Fruit fly (Drosophila melanogaster) whole organism, embryonic: ENCODE measurements around the gene Lcp65Ab1.

Experiments used
- ATbp ChIP-seq: fragments of 200-800 bp; sonication (Bioruptor generic); optimal IDR thresholded peaks from 2 replicates; lab custom pipeline; 2017; ENCODE audit warnings: missing biosample characterization, mild to moderate bottlenecking, missing genetic modification characterization, missing genetic modification reagents
- CG1024 ChIP-seq: fragments of 200-800 bp; sonication (Bioruptor generic); IDR thresholded peaks from 2 replicates; pipeline ENCODE4 v1.3.6; 2022; ENCODE audit warnings: missing biosample characterization, missing genetic modification characterization
- CG11560 ChIP-seq: fragments of 200-800 bp; sonication (Bioruptor generic); IDR thresholded peaks from 3 replicates; pipeline ENCODE4 v1.3.6; 2022; ENCODE audit warnings: missing biosample characterization, missing genetic modification characterization
- CG11723 ChIP-seq: fragments of 200-800 bp; sonication (Bioruptor generic); optimal IDR thresholded peaks from 2 replicates; lab custom pipeline; 2017; ENCODE audit warnings: missing biosample characterization, mild to moderate bottlenecking, missing genetic modification characterization
- CG17829 ChIP-seq: fragments of 200-800 bp; optimal IDR thresholded peaks from 2 replicates; lab custom pipeline; 2019; ENCODE audit warnings: missing biosample characterization, mild to moderate bottlenecking, missing genetic modification characterization, moderate library complexity
- CG18476 ChIP-seq: fragments of 200-800 bp; sonication (Bioruptor generic); optimal IDR thresholded peaks from 2 replicates; lab custom pipeline; 2016; ENCODE audit warnings: missing biosample characterization, mild to moderate bottlenecking, missing genetic modification characterization
- CG2199 ChIP-seq: fragments of 200-800 bp; sonication (Bioruptor generic); IDR thresholded peaks from 3 replicates; pipeline ENCODE4 v1.3.6; 2022; ENCODE audit warnings: missing biosample characterization, missing genetic modification characterization
- CG3407 ChIP-seq: fragments of 200-800 bp; sonication (Bioruptor generic); optimal IDR thresholded peaks from 2 replicates; lab custom pipeline; 2018; ENCODE audit warnings: missing biosample characterization, mild to moderate bottlenecking, missing genetic modification characterization
- CG4617 ChIP-seq: fragments of 200-800 bp; sonication (Bioruptor generic); optimal IDR thresholded peaks from 3 replicates; lab custom pipeline; 2016; ENCODE audit warnings: missing biosample characterization, missing genetic modification characterization, borderline replicate concordance
- CG5180 ChIP-seq: fragments of 200-800 bp; sonication (Bioruptor generic); optimal IDR thresholded peaks from 3 replicates; lab custom pipeline; 2017; ENCODE audit warnings: missing biosample characterization, missing genetic modification characterization, mild to moderate bottlenecking, moderate library complexity, missing genetic modification reagents
- CG5245 ChIP-seq: fragments of 200-800 bp; sonication (Bioruptor generic); optimal IDR thresholded peaks from 3 replicates; lab custom pipeline; 2016; ENCODE audit warnings: missing biosample characterization, missing genetic modification characterization
- CG8359 ChIP-seq: fragments of 200-800 bp; sonication (Bioruptor generic); optimal IDR thresholded peaks from 2 replicates; lab custom pipeline; 2017; ENCODE audit warnings: missing biosample characterization, mild to moderate bottlenecking, missing genetic modification characterization, borderline replicate concordance
- CG8924 ChIP-seq: fragments of 200-800 bp; optimal IDR thresholded peaks from 3 replicates; lab custom pipeline; 2019; ENCODE audit warnings: missing biosample characterization, mild to moderate bottlenecking, missing genetic modification characterization, moderate library complexity
- D ChIP-seq, 2 experiments: fragments of 200-800 bp in 1 of 2; fragments of >200 bp in 1 of 2; sonication (Bioruptor generic) in 1 of 2; optimal IDR thresholded peaks; 2 replicates in 1 of 2; 3 replicates in 1 of 2; lab custom pipeline; 2017; ENCODE audit warnings: mild to moderate bottlenecking in 1 of 2, missing biosample characterization in 1 of 2, missing genetic modification characterization in 1 of 2, missing genetic modification reagents in 1 of 2
- H2.0 ChIP-seq: fragments of 200-800 bp; sonication (Bioruptor generic); IDR thresholded peaks from 2 replicates; pipeline ENCODE4 v1.3.6; 2022; ENCODE audit warnings: missing biosample characterization, missing genetic modification characterization
- HLHmδ ChIP-seq: fragments of 200-800 bp; sonication (Bioruptor generic); optimal IDR thresholded peaks from 2 replicates; lab custom pipeline; 2018; ENCODE audit warnings: missing biosample characterization, mild to moderate bottlenecking, missing genetic modification characterization, moderate library complexity
- Hey ChIP-seq: fragments of 200-800 bp; sonication (Bioruptor generic); optimal IDR thresholded peaks from 3 replicates; lab custom pipeline; 2018; ENCODE audit warnings: missing biosample characterization, mild to moderate bottlenecking, missing genetic modification characterization
- Max ChIP-seq: fragments of 200-800 bp; sonication (Bioruptor generic); optimal IDR thresholded peaks from 2 replicates; lab custom pipeline; 2016; ENCODE audit warnings: missing biosample characterization, mild to moderate bottlenecking, missing genetic modification characterization
- Optix ChIP-seq: fragments of 200-800 bp; sonication (Bioruptor generic); IDR thresholded peaks from 3 replicates; pipeline ENCODE4 v1.3.6; 2022; ENCODE audit warnings: missing biosample characterization, missing genetic modification characterization
- Trl ChIP-seq, 3 experiments: fragments of >200 bp in 2 of 3; fragments of 200-800 bp in 1 of 3; sonication (Bioruptor generic) in 1 of 3; optimal IDR thresholded peaks; 2 replicates in 1 of 3; 3 replicates in 2 of 3; lab custom pipeline; 2016 to 2017; ENCODE audit warnings: missing biosample characterization in 1 of 3, missing genetic modification characterization in 1 of 3
- Xbp1 ChIP-seq: fragments of 200-800 bp; sonication (Bioruptor generic); optimal IDR thresholded peaks from 3 replicates; lab custom pipeline; 2016; ENCODE audit warnings: missing biosample characterization, mild to moderate bottlenecking, missing genetic modification characterization
- ab ChIP-seq: fragments of 200-800 bp; sonication (Bioruptor generic); optimal IDR thresholded peaks from 2 replicates; lab custom pipeline; 2016; ENCODE audit warnings: missing biosample characterization, missing genetic modification characterization
- amos ChIP-seq: fragments of 200-800 bp; sonication (Bioruptor generic); IDR thresholded peaks from 2 replicates; pipeline ENCODE4 v1.3.6; 2022; ENCODE audit warnings: missing biosample characterization, missing genetic modification characterization; ENCODE audit not compliant: partially characterized antibody
- aop ChIP-seq: fragments of 200-800 bp; sonication (Bioruptor generic); IDR thresholded peaks from 2 replicates; pipeline ENCODE4 v1.3.6; 2022; ENCODE audit warnings: missing biosample characterization, missing genetic modification characterization
- az2 ChIP-seq: fragments of 200-800 bp; sonication (Bioruptor generic); optimal IDR thresholded peaks from 3 replicates; lab custom pipeline; 2016; ENCODE audit warnings: missing biosample characterization, missing genetic modification characterization
- btn ChIP-seq: fragments of 200-800 bp; sonication (Bioruptor generic); optimal IDR thresholded peaks from 2 replicates; lab custom pipeline; 2016; ENCODE audit warnings: missing biosample characterization, missing genetic modification characterization
- cad ChIP-seq: fragments of >200 bp; optimal IDR thresholded peaks from 2 replicates; lab custom pipeline; 2017; ENCODE audit warnings: missing biosample characterization, missing genetic modification characterization
- corto ChIP-seq: fragments of 200-800 bp; sonication (Bioruptor generic); optimal IDR thresholded peaks from 2 replicates; lab custom pipeline; 2016; ENCODE audit warnings: missing biosample characterization, mild to moderate bottlenecking, missing genetic modification characterization, moderate library complexity
- crc ChIP-seq: fragments of 200-800 bp; sonication (Bioruptor generic); optimal IDR thresholded peaks from 2 replicates; lab custom pipeline; 2016; ENCODE audit warnings: missing biosample characterization, missing genetic modification characterization
- danr ChIP-seq: fragments of 200-800 bp; sonication (Bioruptor generic); IDR thresholded peaks from 2 replicates; pipeline ENCODE4 v1.3.6; 2022; ENCODE audit warnings: missing biosample characterization, missing genetic modification characterization
- dimm ChIP-seq: fragments of 200-800 bp; sonication (Bioruptor generic); IDR thresholded peaks from 2 replicates; pipeline ENCODE4 v1.3.6; 2022; ENCODE audit warnings: missing biosample characterization, missing genetic modification characterization
- dmrt99B ChIP-seq: fragments of 200-800 bp; sonication (Bioruptor generic); optimal IDR thresholded peaks from 2 replicates; lab custom pipeline; 2018; ENCODE audit warnings: missing biosample characterization, mild to moderate bottlenecking, missing genetic modification characterization, moderate library complexity
- dpn ChIP-seq, 2 experiments: fragments of 200-800 bp; sonication (Bioruptor generic); optimal IDR thresholded peaks; 3 replicates each; lab custom pipeline; 2016; ENCODE audit warnings: missing biosample characterization in 2 of 2, missing genetic modification characterization in 2 of 2
- eve ChIP-seq, 2 experiments: fragments of >200 bp; optimal IDR thresholded peaks; 2 replicates each; lab custom pipeline; 2017; ENCODE audit warnings: missing biosample characterization in 2 of 2, missing genetic modification characterization in 2 of 2
- gcm2 ChIP-seq: fragments of 200-800 bp; sonication (Bioruptor generic); optimal IDR thresholded peaks from 2 replicates; lab custom pipeline; 2016; ENCODE audit warnings: missing biosample characterization, missing genetic modification characterization
- gsb-n ChIP-seq: fragments of 200-800 bp; sonication (Bioruptor generic); optimal IDR thresholded peaks from 3 replicates; lab custom pipeline; 2018; ENCODE audit warnings: missing biosample characterization, mild to moderate bottlenecking, missing genetic modification characterization
- hkb ChIP-seq, 2 experiments: fragments of 200-800 bp in 1 of 2; fragments of >200 bp in 1 of 2; sonication (Bioruptor generic) in 1 of 2; IDR thresholded peaks in 1 of 2; optimal IDR thresholded peaks in 1 of 2; 2 replicates each; pipeline versions ENCODE4 v1.3.6 to Lab custom; 2017 to 2022; ENCODE audit warnings: missing biosample characterization in 1 of 2, missing genetic modification characterization in 1 of 2
- lbe ChIP-seq: fragments of 200-800 bp; sonication (Bioruptor generic); optimal IDR thresholded peaks from 2 replicates; lab custom pipeline; 2016; ENCODE audit warnings: missing biosample characterization, mild to moderate bottlenecking, missing genetic modification characterization
- mirr ChIP-seq: fragments of 200-800 bp; sonication (Bioruptor generic); optimal IDR thresholded peaks from 3 replicates; lab custom pipeline; 2018; ENCODE audit warnings: missing biosample characterization, mild to moderate bottlenecking, missing genetic modification characterization
- nmo ChIP-seq: fragments of 200-800 bp; sonication (Bioruptor generic); optimal IDR thresholded peaks from 2 replicates; lab custom pipeline; 2018; ENCODE audit warnings: missing biosample characterization, mild to moderate bottlenecking, missing genetic modification characterization, moderate library complexity
- phol ChIP-seq: fragments of 200-800 bp; sonication (Bioruptor generic); optimal IDR thresholded peaks from 3 replicates; lab custom pipeline; 2018; ENCODE audit warnings: missing biosample characterization, mild to moderate bottlenecking, missing genetic modification characterization, moderate library complexity
- ro ChIP-seq: fragments of 200-800 bp; sonication (Bioruptor generic); IDR thresholded peaks from 2 replicates; pipeline ENCODE4 v1.3.6; 2022; ENCODE audit warnings: missing biosample characterization, missing genetic modification characterization
- shn ChIP-seq: fragments of 200-800 bp; sonication (Bioruptor generic); optimal IDR thresholded peaks from 3 replicates; lab custom pipeline; 2016; ENCODE audit warnings: missing biosample characterization, missing genetic modification characterization
- sisA ChIP-seq: fragments of 200-800 bp; sonication (Bioruptor generic); IDR thresholded peaks from 2 replicates; pipeline ENCODE4 v1.3.6; 2022; ENCODE audit warnings: missing biosample characterization, missing genetic modification characterization
- tll ChIP-seq, 2 experiments: fragments of 200-800 bp in 1 of 2; fragments of >200 bp in 1 of 2; sonication (Bioruptor generic) in 1 of 2; optimal IDR thresholded peaks; 2 replicates each; lab custom pipeline; 2017 to 2019; ENCODE audit warnings: missing biosample characterization in 2 of 2, missing genetic modification characterization in 2 of 2, mild to moderate bottlenecking in 1 of 2, moderate library complexity in 1 of 2
- toy ChIP-seq: fragments of 200-800 bp; sonication (Bioruptor generic); IDR thresholded peaks from 2 replicates; pipeline ENCODE4 v1.3.6; 2022; ENCODE audit warnings: missing biosample characterization, missing genetic modification characterization
- trh ChIP-seq: fragments of 200-800 bp; sonication (Bioruptor generic); optimal IDR thresholded peaks from 2 replicates; lab custom pipeline; 2016; ENCODE audit warnings: missing biosample characterization, missing genetic modification characterization
- usp ChIP-seq: fragments of >200 bp; optimal IDR thresholded peaks from 2 replicates; lab custom pipeline; 2017; ENCODE audit warnings: missing biosample characterization, missing genetic modification characterization
- vnd ChIP-seq: fragments of 200-800 bp; sonication (Bioruptor generic); IDR thresholded peaks from 3 replicates; pipeline ENCODE4 v1.3.6; 2022; ENCODE audit warnings: missing biosample characterization, missing genetic modification characterization; ENCODE audit not compliant: partially characterized antibody

Gene Lcp65Ab1

dm6 chr3L:6181776-6182175, 32.4 kb downstream of the Lcp65Ab1 start, which contains the start of gene CG10274 (continued):
- TF ChIP-seq amos (GFP tag; lab: Robert Waterston, UW), result no peak
- TF ChIP-seq vnd (GFP tag; lab: Robert Waterston, UW), result no peak
- peak; percentile 72 to 81 for TF ChIP-seq dpn (GFP tag; optimal IDR thresholded peaks at IDR 0.05; lab: Kevin White, UChicago)
- TF ChIP-seq Trl (optimal IDR thresholded peaks at IDR 0.05; lab: Kevin White, UChicago), result no peak
- TF ChIP-seq Trl (GFP tag; optimal IDR thresholded peaks at IDR 0.05; lab: Kevin White, UChicago), result peak; percentile 71
- peak; percentile 54 for TF ChIP-seq gcm2 (GFP tag; lab: Kevin White, UChicago)
- peak; percentile 48; the same call in 1 of the 2 replicates for TF ChIP-seq ro
- no peak for TF ChIP-seq dimm
- no peak for TF ChIP-seq danr (GFP tag; lab: Robert Waterston, UW)
- no peak for TF ChIP-seq CG5180 (GFP tag; lab: Kevin White, UChicago)
- peak; percentile 78 for TF ChIP-seq CG17829 (tag; lab: Kevin White, UChicago)
- peak; percentile 36 for TF ChIP-seq trh (GFP tag; lab: Kevin White, UChicago)
- TF ChIP-seq eve (GFP tag; optimal IDR thresholded peaks at IDR 0.05; lab: Kevin White, UChicago), result no peak
- no peak for TF ChIP-seq hkb (optimal IDR thresholded peaks at IDR 0.05; lab: Kevin White, UChicago)
- peak; percentile 37; the same call in 1 of the 2 replicates for TF ChIP-seq hkb (GFP tag; IDR thresholded peaks at IDR 0.05; lab: Robert Waterston, UW)
- TF ChIP-seq tll (GFP tag; optimal IDR thresholded peaks at IDR 0.05; lab: Kevin White, UChicago), result peak in 1 of 2 experiments; percentile 44
- TF ChIP-seq CG11560 (tag; lab: Robert Waterston, UW), result 0 out of 3 replicates have a peak, but pooled peaks have one; percentile 23
- no peak for TF ChIP-seq dmrt99B (tag; lab: Kevin White, UChicago)
- no peak for TF ChIP-seq CG8359
- peak; percentile 86 for TF ChIP-seq phol
- TF ChIP-seq CG8924, result peak; percentile 79
- no peak for TF ChIP-seq Hey (tag; lab: Kevin White, UChicago)
- no peak for TF ChIP-seq mirr
- peak; percentile 74 for TF ChIP-seq Max
- no peak for TF ChIP-seq CG2199 (GFP tag; lab: Robert Waterston, UW)
- peak; percentile 70 for TF ChIP-seq shn (GFP tag; lab: Kevin White, UChicago)
- TF ChIP-seq CG1024 (GFP tag; lab: Robert Waterston, UW), result 0 out of 2 replicates have a peak, but pooled peaks have one; percentile 26
- peak; percentile 84 for TF ChIP-seq CG4617 (GFP tag; lab: Kevin White, UChicago)
- TF ChIP-seq btn (GFP tag; lab: Kevin White, UChicago), result no peak
- peak; percentile 48 for TF ChIP-seq ab (GFP tag; lab: Kevin White, UChicago)
- peak; percentile 56; the same call in 1 of the 2 replicates for TF ChIP-seq H2.0
- TF ChIP-seq aop (GFP tag; lab: Robert Waterston, UW), result no peak
- no peak for TF ChIP-seq ATbp (GFP tag; lab: Kevin White, UChicago)
- peak; percentile 29 for TF ChIP-seq CG3407 (GFP tag; lab: Kevin White, UChicago)
- no peak for TF ChIP-seq usp (GFP tag; lab: Kevin White, UChicago)
- peak; percentile 87 for TF ChIP-seq Xbp1 (GFP tag; lab: Kevin White, UChicago)
- no peak for TF ChIP-seq corto
- TF ChIP-seq D (optimal IDR thresholded peaks at IDR 0.05; lab: Kevin White, UChicago), result no peak
- peak; percentile 29 for TF ChIP-seq D (GFP tag; optimal IDR thresholded peaks at IDR 0.05; lab: Kevin White, UChicago)
- TF ChIP-seq cad, result no peak
- TF ChIP-seq CG5245 (GFP tag; lab: Kevin White, UChicago), result peak; percentile 47
- no peak for TF ChIP-seq Optix (GFP tag; lab: Robert Waterston, UW)
- TF ChIP-seq az2 (GFP tag; lab: Kevin White, UChicago), result peak; percentile 79
- no peak for TF ChIP-seq gsb-n
- peak; percentile 44 for TF ChIP-seq CG18476 (GFP tag; lab: Kevin White, UChicago)
- TF ChIP-seq CG11723 (GFP tag; lab: Kevin White, UChicago), result no peak
- TF ChIP-seq crc (GFP tag; lab: Kevin White, UChicago), result peak; percentile 44
- peak; percentile 91 for TF ChIP-seq nmo (GFP tag; lab: Kevin White, UChicago)
- no peak for TF ChIP-seq HLHmδ (GFP tag; lab: Kevin White, UChicago)
- no peak for TF ChIP-seq toy (GFP tag; lab: Robert Waterston, UW)
- no peak for TF ChIP-seq lbe (GFP tag; lab: Kevin White, UChicago)
- TF ChIP-seq sisA, result peak; percentile 73
